Worm (Caenorhabditis elegans): ENCODE results near the gene acr-5.

- TF ChIP-seq unc-62 (GFP tag; optimal IDR thresholded peaks at IDR 0.05) (no peak), K11D2.4 (GFP tag; IDR thresholded peaks at IDR 0.05) (no peak), ama-1 (optimal IDR thresholded peaks at IDR 0.05) (no peak), ama-1 (GFP tag; optimal IDR thresholded peaks at IDR 0.05) (no peak)
These were observed 19.3 kb downstream of the acr-5 start, which contains the start of gene F23F12.13 for ce11 chrIII:6495191-6495723.
